Fruit fly (Drosophila melanogaster) Kc167 (cell line): ENCODE results near the gene betaTub85D.

ENCODE experiments used
- Myc ChIP-seq: fragments of >200 bp; optimal IDR thresholded peaks from 2 replicates; lab custom pipeline; 2017; ENCODE audit warnings: missing external identifiers
- Sin3A ChIP-seq: fragments of >200 bp; optimal IDR thresholded peaks from 2 replicates; lab custom pipeline; 2018; ENCODE audit warnings: missing external identifiers
- psq ChIP-seq: fragments of >200 bp; optimal IDR thresholded peaks from 2 replicates; lab custom pipeline; 2017; ENCODE audit warnings: missing external identifiers

DNA sequence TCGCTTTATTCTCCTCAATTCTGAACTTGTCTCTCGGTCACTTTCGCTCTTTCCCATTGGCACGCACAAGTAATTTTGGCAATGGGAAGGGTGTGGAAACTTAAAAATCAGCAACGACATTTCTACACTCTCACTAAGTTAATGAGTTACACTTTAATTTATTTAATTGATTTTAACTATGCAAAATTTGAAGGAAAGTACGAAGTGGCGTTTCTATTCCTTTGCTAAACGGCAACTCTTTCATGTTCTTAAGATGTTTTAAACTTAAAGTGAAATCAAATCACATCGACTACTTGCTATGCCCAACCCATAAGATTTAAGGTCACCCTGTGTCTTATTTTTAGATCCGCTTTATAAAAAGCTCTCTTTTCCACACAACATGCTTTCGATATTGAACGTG lies 39.7 kb downstream of the betaTub85D start:
- TF ChIP-seq psq (lab: Kevin White, UChicago) (no peak), Sin3A (no peak), Myc (lab: Kevin White, UChicago) (no peak)
